Worm (Caenorhabditis elegans) whole organism, L2 larva: ENCODE measurements around the gene tald-1.

ENCODE experiments used
- C34F6.9 ChIP-seq: fragments of 150-350 bp; optimal IDR thresholded peaks from 2 replicates; lab custom pipeline; 2014; ENCODE audit warnings: missing biosample characterization, missing genetic modification characterization
- F13H6.1 ChIP-seq: sonication (generic microtip); optimal IDR thresholded peaks from 2 replicates; lab custom pipeline; 2016; ENCODE audit warnings: missing genetic modification characterization, missing compliant biosample characterization
- R02D3.7 ChIP-seq: fragments of 150-350 bp; optimal IDR thresholded peaks from 2 replicates; lab custom pipeline; 2014; ENCODE audit warnings: missing biosample characterization, missing genetic modification characterization
- Y55F3AM.14 ChIP-seq: fragments of 200-800 bp; sonication (Bioruptor generic); optimal IDR thresholded peaks from 2 replicates; lab custom pipeline; 2018; ENCODE audit warnings: mild to moderate bottlenecking, missing genetic modification characterization, missing compliant biosample characterization
- ZK546.5 ChIP-seq: sonication (generic microtip); optimal IDR thresholded peaks from 2 replicates; lab custom pipeline; 2017; ENCODE audit warnings: missing biosample characterization, missing genetic modification characterization
- alr-1 ChIP-seq: fragments of 150-350 bp; optimal IDR thresholded peaks from 2 replicates; lab custom pipeline; 2014; ENCODE audit warnings: missing biosample characterization, missing genetic modification characterization
- aly-2 ChIP-seq: fragments of 150-350 bp; optimal IDR thresholded peaks from 2 replicates; lab custom pipeline; 2014; ENCODE audit warnings: missing biosample characterization, missing genetic modification characterization
- ama-1 ChIP-seq: fragments of 150-350 bp; optimal IDR thresholded peaks from 2 replicates; lab custom pipeline; 2018; ENCODE audit warnings: inconsistent platforms
- blmp-1 ChIP-seq: sonication (generic microtip); optimal IDR thresholded peaks from 2 replicates; lab custom pipeline; 2017; ENCODE audit warnings: missing genetic modification characterization, mild to moderate bottlenecking, missing compliant biosample characterization, antibody characterized with exemption, moderate library complexity; ENCODE audit not compliant: insufficient read depth
- ceh-16 ChIP-seq: fragments of 150-350 bp; optimal IDR thresholded peaks from 2 replicates; lab custom pipeline; 2014; ENCODE audit warnings: missing biosample characterization, missing genetic modification characterization
- ceh-82 ChIP-seq: fragments of 150-350 bp; optimal IDR thresholded peaks from 2 replicates; lab custom pipeline; 2014; ENCODE audit warnings: missing biosample characterization, missing genetic modification characterization
- crh-2 ChIP-seq: sonication (generic microtip); optimal IDR thresholded peaks from 2 replicates; lab custom pipeline; 2017; ENCODE audit warnings: missing biosample characterization, missing genetic modification characterization
- dmd-4 ChIP-seq: sonication (generic microtip); optimal IDR thresholded peaks from 2 replicates; lab custom pipeline; 2017; ENCODE audit warnings: missing biosample characterization, missing genetic modification characterization
- egl-27 ChIP-seq: sonication (generic microtip); optimal IDR thresholded peaks from 3 replicates; lab custom pipeline; 2017; ENCODE audit warnings: missing biosample characterization, missing genetic modification reagents, missing genetic modification characterization
- elt-1 ChIP-seq: fragments of 150-350 bp; optimal IDR thresholded peaks from 2 replicates; lab custom pipeline; 2014; ENCODE audit warnings: missing biosample characterization, missing genetic modification characterization
- elt-3 ChIP-seq: sonication (generic microtip); optimal IDR thresholded peaks from 2 replicates; lab custom pipeline; 2017; ENCODE audit warnings: missing biosample characterization, missing genetic modification characterization
- fos-1 ChIP-seq: fragments of 150-350 bp; optimal IDR thresholded peaks from 2 replicates; lab custom pipeline; 2014; ENCODE audit warnings: missing biosample characterization, missing genetic modification characterization
- gmeb-1 ChIP-seq: fragments of 150-350 bp; optimal IDR thresholded peaks from 2 replicates; lab custom pipeline; 2014; ENCODE audit warnings: missing biosample characterization, missing genetic modification characterization
- lin-11 ChIP-seq: fragments of 150-350 bp; sonication (generic microtip); optimal IDR thresholded peaks from 2 replicates; lab custom pipeline; 2014; ENCODE audit warnings: missing biosample characterization, missing genetic modification characterization, inconsistent platforms, mixed read lengths
- lin-13 ChIP-seq: fragments of 150-350 bp; optimal IDR thresholded peaks from 2 replicates; lab custom pipeline; 2014; ENCODE audit warnings: missing biosample characterization, missing genetic modification reagents, missing genetic modification characterization
- lin-39 ChIP-seq: fragments of 150-350 bp; optimal IDR thresholded peaks from 2 replicates; lab custom pipeline; 2014; ENCODE audit warnings: missing biosample characterization, missing genetic modification reagents, missing genetic modification characterization
- lsy-2 ChIP-seq, 2 experiments: fragments of 150-350 bp in 1 of 2; sonication (generic microtip) in 1 of 2; optimal IDR thresholded peaks; 2 replicates each; lab custom pipeline; 2014 to 2017; ENCODE audit warnings: missing biosample characterization in 2 of 2, missing genetic modification characterization in 2 of 2
- mab-5 ChIP-seq: fragments of 150-350 bp; optimal IDR thresholded peaks from 2 replicates; lab custom pipeline; 2014; ENCODE audit warnings: missing biosample characterization, missing genetic modification characterization
- mbf-1 ChIP-seq: sonication (generic microtip); optimal IDR thresholded peaks from 2 replicates; lab custom pipeline; 2017; ENCODE audit warnings: missing biosample characterization, missing genetic modification characterization
- mdl-1 ChIP-seq, 2 experiments: fragments of 150-350 bp in 1 of 2; sonication (generic microtip) in 1 of 2; optimal IDR thresholded peaks; 2 replicates each; lab custom pipeline; 2017; ENCODE audit warnings: missing biosample characterization in 2 of 2, missing genetic modification characterization in 2 of 2
- nhr-11 ChIP-seq: fragments of 150-350 bp; optimal IDR thresholded peaks from 2 replicates; lab custom pipeline; 2014; ENCODE audit warnings: missing biosample characterization, missing genetic modification characterization
- nhr-129 ChIP-seq: fragments of 150-350 bp; optimal IDR thresholded peaks from 2 replicates; lab custom pipeline; 2014; ENCODE audit warnings: missing biosample characterization, missing genetic modification characterization
- nhr-21 ChIP-seq: fragments of 150-350 bp; optimal IDR thresholded peaks from 2 replicates; lab custom pipeline; 2014; ENCODE audit warnings: missing biosample characterization, missing genetic modification characterization
- nhr-23 ChIP-seq: fragments of 150-350 bp; optimal IDR thresholded peaks from 2 replicates; lab custom pipeline; 2014; ENCODE audit warnings: missing biosample characterization, missing genetic modification reagents, missing genetic modification characterization
- nhr-237 ChIP-seq: fragments of 150-350 bp; optimal IDR thresholded peaks from 2 replicates; lab custom pipeline; 2014; ENCODE audit warnings: missing biosample characterization, missing genetic modification characterization
- nhr-6 ChIP-seq: fragments of 150-350 bp; optimal IDR thresholded peaks from 2 replicates; lab custom pipeline; 2014; ENCODE audit warnings: missing biosample characterization, missing genetic modification characterization
- nhr-77 ChIP-seq: fragments of 150-350 bp; optimal IDR thresholded peaks from 2 replicates; lab custom pipeline; 2014; ENCODE audit warnings: missing biosample characterization, missing genetic modification characterization
- peb-1 ChIP-seq: fragments of 150-350 bp; optimal IDR thresholded peaks from 2 replicates; lab custom pipeline; 2014; ENCODE audit warnings: missing biosample characterization, missing genetic modification characterization
- sem-4 ChIP-seq: fragments of 150-350 bp; optimal IDR thresholded peaks from 2 replicates; lab custom pipeline; 2014; ENCODE audit warnings: missing biosample characterization, missing genetic modification reagents, missing genetic modification characterization
- skn-1 ChIP-seq: sonication (generic microtip); optimal IDR thresholded peaks from 2 replicates; lab custom pipeline; 2017; ENCODE audit warnings: missing biosample characterization, missing genetic modification characterization
- sma-3 ChIP-seq: sonication (generic microtip); optimal IDR thresholded peaks from 2 replicates; lab custom pipeline; 2016; ENCODE audit warnings: missing genetic modification reagents, missing genetic modification characterization, missing compliant biosample characterization
- sma-9 ChIP-seq, 2 experiments: fragments of 150-350 bp in 1 of 2; sonication (generic microtip) in 1 of 2; optimal IDR thresholded peaks; 2 replicates each; lab custom pipeline; 2014 to 2016; ENCODE audit warnings: missing genetic modification characterization in 2 of 2, mild to moderate bottlenecking in 1 of 2, missing biosample characterization in 1 of 2, missing compliant biosample characterization in 1 of 2, missing genetic modification reagents in 1 of 2, moderate library complexity in 1 of 2
- snpc-4 ChIP-seq: fragments of 150-350 bp; optimal IDR thresholded peaks from 2 replicates; lab custom pipeline; 2014; ENCODE audit warnings: missing biosample characterization, missing genetic modification characterization
- unc-39 ChIP-seq: fragments of 150-350 bp; optimal IDR thresholded peaks from 2 replicates; lab custom pipeline; 2014; ENCODE audit warnings: missing biosample characterization, missing genetic modification characterization
- unc-55 ChIP-seq: fragments of 150-350 bp; sonication (generic microtip); optimal IDR thresholded peaks from 3 replicates; lab custom pipeline; 2014; ENCODE audit warnings: missing biosample characterization, missing genetic modification reagents, missing genetic modification characterization
- unc-62 ChIP-seq: fragments of 150-350 bp; optimal IDR thresholded peaks from 2 replicates; lab custom pipeline; 2014; ENCODE audit warnings: missing biosample characterization, missing genetic modification reagents, missing genetic modification characterization
- zag-1 ChIP-seq: fragments of 150-350 bp; optimal IDR thresholded peaks from 2 replicates; lab custom pipeline; 2014; ENCODE audit warnings: missing biosample characterization, missing genetic modification characterization
- ztf-1 ChIP-seq: fragments of 200-800 bp; sonication (Bioruptor generic); conservative IDR thresholded peaks from 2 replicates; pipeline ENCODE4 v1.3.6; 2022; ENCODE audit warnings: missing genetic modification characterization, missing compliant biosample characterization
- ztf-11 ChIP-seq: sonication (generic microtip); optimal IDR thresholded peaks from 2 replicates; lab custom pipeline; 2017; ENCODE audit warnings: missing biosample characterization, missing genetic modification characterization
- ztf-4 ChIP-seq: fragments of 150-350 bp; optimal IDR thresholded peaks from 2 replicates; lab custom pipeline; 2014; ENCODE audit warnings: missing biosample characterization, missing genetic modification characterization

Gene tald-1

DNA sequence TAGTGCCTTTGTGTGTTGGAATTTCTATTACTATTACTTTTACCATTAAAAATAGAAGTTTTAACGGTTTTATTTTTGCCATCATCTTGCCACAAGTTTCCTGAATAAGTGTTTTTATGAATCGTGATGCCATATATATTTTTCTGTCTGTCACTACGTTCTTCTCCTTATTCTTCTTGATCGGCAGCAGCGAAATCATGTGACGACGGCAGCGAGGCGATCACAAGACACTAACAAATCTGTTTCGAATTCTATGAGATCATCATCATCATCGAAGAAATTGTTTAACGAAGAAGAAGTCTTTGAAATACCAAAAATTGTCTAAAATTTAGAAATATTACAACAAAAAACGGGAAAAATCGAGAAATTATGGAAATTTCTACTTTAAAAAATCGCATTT is 16.0 kb downstream of the tald-1 start (continued):
- TF ChIP-seq Y55F3AM.14 (GFP tag; lab: Kevin White, UChicago) (no peak), lin-11 (tag; lab: Kevin White, UChicago) (no peak), mbf-1 (tag; lab: Kevin White, UChicago) (no peak), unc-62 (GFP tag; lab: Kevin White, UChicago) (no peak)

DNA sequence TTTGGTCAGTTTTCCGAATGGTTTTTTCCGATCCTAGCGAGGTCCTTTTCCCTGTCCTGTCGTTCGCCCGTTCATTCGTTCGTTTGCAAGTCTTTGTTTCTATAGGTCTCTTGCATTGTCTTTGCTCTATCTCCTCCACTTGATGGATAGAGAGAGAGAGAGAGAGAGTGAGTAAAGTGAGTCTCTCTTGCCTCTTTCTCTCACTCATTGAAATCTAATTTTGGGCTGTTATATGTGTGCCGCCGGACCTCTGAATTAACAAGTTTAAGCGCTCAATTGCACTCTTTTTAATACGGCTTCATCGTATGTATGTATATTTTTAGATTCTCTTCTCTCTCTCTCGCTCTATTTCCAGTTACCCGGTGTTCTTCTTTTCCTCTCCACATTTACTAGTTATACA is 17.4 kb downstream of the tald-1 start:
- TF ChIP-seq C34F6.9 (peak; percentile 36), mbf-1 (tag; lab: Kevin White, UChicago) (no peak), nhr-129 (tag; lab: Kevin White, UChicago) (peak; percentile 16)

DNA sequence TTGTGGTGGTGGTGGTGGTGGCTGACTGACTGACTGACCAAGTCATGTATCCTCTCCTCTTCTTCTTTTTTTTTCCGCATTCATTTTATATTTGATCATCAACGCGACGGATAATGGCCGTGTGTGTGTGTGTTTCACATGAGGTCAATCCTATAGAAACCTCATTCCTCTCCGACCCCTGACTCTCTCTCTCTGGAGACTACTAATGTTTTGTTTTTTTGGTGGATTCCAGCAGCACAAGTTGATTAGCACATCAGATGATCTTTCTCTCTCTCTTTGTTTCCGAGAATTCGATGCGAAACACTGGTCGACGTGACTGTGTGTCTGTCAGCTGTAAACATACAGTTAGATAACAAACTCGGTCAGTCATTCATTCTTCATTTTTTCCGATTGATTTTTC is 18.7 kb downstream of the tald-1 start, which contains the start of gene Y24D9A.7:
Y24D9A.7 (minus strand) TSS at position 46 of the 400 bp plus-strand sequence.
- TF ChIP-seq nhr-129 (tag; lab: Kevin White, UChicago), result peak; percentile 74
- TF ChIP-seq sma-9 (GFP tag; optimal IDR thresholded peaks at IDR 0.05; lab: Kevin White, UChicago), result peak; percentile 52
- no peak for TF ChIP-seq sma-9 (tag; optimal IDR thresholded peaks at IDR 0.05; lab: Kevin White, UChicago)
- no peak for TF ChIP-seq lin-11 (tag; lab: Kevin White, UChicago)
- no peak for TF ChIP-seq nhr-23 (tag; lab: Kevin White, UChicago)
- TF ChIP-seq nhr-21 (tag; lab: Kevin White, UChicago), result peak; percentile 29
- no peak for TF ChIP-seq peb-1 (tag; lab: Kevin White, UChicago)
- no peak for TF ChIP-seq nhr-237 (tag; lab: Kevin White, UChicago)
- no peak for TF ChIP-seq nhr-77 (tag; lab: Kevin White, UChicago)
- peak; percentile 3 for TF ChIP-seq ztf-4 (tag; lab: Kevin White, UChicago)
- TF ChIP-seq ztf-1 (GFP tag; lab: Robert Waterston, UW), result 0 out of 2 replicates have a peak, but pooled peaks have one; percentile 67
- peak; percentile 55 for TF ChIP-seq crh-2 (tag; lab: Kevin White, UChicago)
- no peak for TF ChIP-seq ama-1 (lab: Kevin White, UChicago)
- TF ChIP-seq egl-27 (tag; lab: Kevin White, UChicago), result no peak
- peak; percentile 17 for TF ChIP-seq gmeb-1
- no peak for TF ChIP-seq unc-62 (GFP tag; lab: Kevin White, UChicago)
- no peak for TF ChIP-seq nhr-11 (tag; lab: Kevin White, UChicago)
- no peak for TF ChIP-seq elt-3
- TF ChIP-seq F13H6.1 (tag; lab: Kevin White, UChicago), result peak; percentile 13
- TF ChIP-seq snpc-4 (tag; lab: Kevin White, UChicago), result no peak
- TF ChIP-seq ceh-82 (tag; lab: Kevin White, UChicago), result no peak
- peak; percentile 48 for TF ChIP-seq fos-1 (tag; lab: Kevin White, UChicago)
- peak in 1 of 2 experiments; percentile 8 for TF ChIP-seq lsy-2 (tag; optimal IDR thresholded peaks at IDR 0.05; lab: Kevin White, UChicago)
- no peak for TF ChIP-seq mdl-1 (tag; optimal IDR thresholded peaks at IDR 0.05; lab: Kevin White, UChicago)
- TF ChIP-seq alr-1 (tag; lab: Kevin White, UChicago), result no peak

DNA sequence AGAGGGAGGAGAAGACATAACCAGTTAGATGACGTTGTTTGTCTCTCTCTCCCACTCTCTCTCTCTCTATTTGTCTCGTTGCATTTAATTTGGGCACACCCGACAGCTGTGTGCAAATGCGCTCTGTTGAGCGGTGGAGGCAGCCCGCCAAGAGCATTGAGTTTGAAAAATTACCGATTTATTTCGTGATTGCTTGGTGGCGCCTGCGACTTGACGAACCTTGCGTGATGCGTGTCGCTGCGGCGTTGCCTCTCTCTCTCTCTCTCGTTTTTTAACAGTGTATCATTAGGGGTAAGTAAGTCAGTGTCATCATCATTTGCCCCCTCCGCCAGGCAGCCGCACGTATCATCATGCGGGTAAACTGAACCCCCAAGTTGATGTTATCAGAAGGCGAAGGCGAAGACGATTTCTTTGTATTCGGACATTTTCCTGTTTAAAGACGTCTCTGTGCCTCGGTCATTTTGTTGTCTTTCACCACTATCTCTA is 19.6 kb downstream of the tald-1 start:
- peak; percentile 60 for TF ChIP-seq F13H6.1 (tag; lab: Kevin White, UChicago)
- peak; percentile 56 for TF ChIP-seq Y55F3AM.14 (GFP tag; lab: Kevin White, UChicago)
- TF ChIP-seq ceh-16, result peak; percentile 19
- no peak for TF ChIP-seq dmd-4 (tag; lab: Kevin White, UChicago)
- peak; percentile 80 for TF ChIP-seq lin-13
- no peak for TF ChIP-seq ztf-11 (tag; lab: Kevin White, UChicago)
- TF ChIP-seq nhr-129 (tag; lab: Kevin White, UChicago), result peak; percentile 85
- no peak for TF ChIP-seq unc-39 (tag; lab: Kevin White, UChicago)
- peak; percentile 63 for TF ChIP-seq sma-9 (GFP tag; optimal IDR thresholded peaks at IDR 0.05; lab: Kevin White, UChicago)
- TF ChIP-seq sma-9 (tag; optimal IDR thresholded peaks at IDR 0.05; lab: Kevin White, UChicago), result no peak
- peak; percentile 46 for TF ChIP-seq ztf-4 (tag; lab: Kevin White, UChicago)
- no peak for TF ChIP-seq sem-4 (tag; lab: Kevin White, UChicago)
- TF ChIP-seq lsy-2 (tag; optimal IDR thresholded peaks at IDR 0.05; lab: Kevin White, UChicago), result peak; percentile 31 to 75
- TF ChIP-seq egl-27 (tag; lab: Kevin White, UChicago), result no peak
- no peak for TF ChIP-seq ama-1 (lab: Kevin White, UChicago)
- TF ChIP-seq elt-1 (tag; lab: Kevin White, UChicago), result no peak
- no peak for TF ChIP-seq snpc-4 (tag; lab: Kevin White, UChicago)
- TF ChIP-seq sma-3 (GFP tag; lab: Kevin White, UChicago), result peak; percentile 63
- peak; percentile 25 for TF ChIP-seq zag-1 (tag; lab: Kevin White, UChicago)
- peak; percentile 36 for TF ChIP-seq blmp-1 (tag; lab: Kevin White, UChicago)
- peak; percentile 10 for TF ChIP-seq mab-5 (tag; lab: Kevin White, UChicago)
- no peak for TF ChIP-seq nhr-77 (tag; lab: Kevin White, UChicago)
- peak; percentile 89 for TF ChIP-seq unc-55
- no peak for TF ChIP-seq ZK546.5 (tag; lab: Kevin White, UChicago)
- TF ChIP-seq R02D3.7 (tag; lab: Kevin White, UChicago), result no peak
- TF ChIP-seq unc-62 (GFP tag; lab: Kevin White, UChicago), result no peak
- no peak for TF ChIP-seq skn-1 (tag; lab: Kevin White, UChicago)
- no peak for TF ChIP-seq nhr-23 (tag; lab: Kevin White, UChicago)
- TF ChIP-seq lin-11 (tag; lab: Kevin White, UChicago), result peak; percentile 67
- no peak for TF ChIP-seq aly-2
- TF ChIP-seq nhr-6, result peak; percentile 38
- no peak for TF ChIP-seq ztf-1 (GFP tag; lab: Robert Waterston, UW)
- TF ChIP-seq lin-39, result peak; percentile 25
